Fruit fly (Drosophila melanogaster) whole organism: ENCODE results near the gene CG8852.

Experiments
- CG8478 ChIP-seq: fragments of >200 bp; optimal IDR thresholded peaks from 2 replicates; lab custom pipeline; 2018; ENCODE audit warnings: inconsistent platforms
- Dll ChIP-seq: fragments of >200 bp; optimal IDR thresholded peaks from 2 replicates; lab custom pipeline; 2017
- EcR ChIP-seq, 2 experiments: fragments of >200 bp; optimal IDR thresholded peaks; 2 replicates each; lab custom pipeline; 2017; ENCODE audit warnings: missing biosample characterization in 2 of 2, missing genetic modification characterization in 2 of 2, missing genetic modification reagents in 2 of 2
- pan ChIP-seq: fragments of >200 bp; optimal IDR thresholded peaks from 2 replicates; lab custom pipeline; 2017

DNA sequence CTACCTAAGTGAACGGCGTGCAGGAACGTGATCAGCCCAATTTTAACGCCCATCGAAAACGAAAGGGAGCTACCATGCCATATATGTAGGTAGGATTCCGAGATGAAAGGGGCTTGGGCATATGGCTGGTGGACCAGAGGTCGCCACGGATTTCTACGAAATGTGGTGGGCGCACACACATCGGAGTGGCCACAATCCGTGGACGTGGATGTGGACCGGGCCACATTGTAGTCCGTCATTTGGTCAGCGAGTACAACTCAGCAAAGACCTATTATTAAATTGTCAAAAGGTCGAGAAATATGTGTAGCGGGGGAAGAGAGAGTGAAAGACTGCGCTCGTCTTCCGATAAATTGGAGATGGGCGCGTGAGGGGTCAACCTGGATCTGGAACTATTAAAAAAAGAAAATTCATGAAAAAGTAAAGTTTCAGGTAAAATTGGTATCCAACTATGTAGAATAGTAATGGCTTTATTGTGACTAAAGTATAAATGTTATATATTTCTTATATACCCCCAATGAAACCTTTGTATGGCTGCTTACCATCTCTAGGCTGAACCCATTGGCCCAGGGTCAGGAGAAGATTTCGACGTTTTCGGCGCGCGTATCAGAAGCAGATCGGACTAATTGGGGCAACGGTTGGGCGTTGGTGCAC lies 30.6 kb downstream of the CG8852 start:
- TF ChIP-seq EcR (GFP tag; optimal IDR thresholded peaks at IDR 0.05; lab: Kevin White, UChicago) (no peak), pan (lab: Kevin White, UChicago) (no peak), CG8478 (lab: Kevin White, UChicago) (no peak), Dll (lab: Kevin White, UChicago) (no peak)
